Fruit fly (Drosophila melanogaster): Measurements from ENCODE around the gene sws.

dm6 chrX:7968215-7968799 is at the start of gene sws:
- TF ChIP-seq fru (GFP tag; optimal IDR thresholded peaks at IDR 0.05) (peak; percentile 39), OdsH (GFP tag; optimal IDR thresholded peaks at IDR 0.05) (peak; percentile 37), foxo (GFP tag; optimal IDR thresholded peaks at IDR 0.05) (peak in 1 of 2 experiments; percentile 61), psq (GFP tag; optimal IDR thresholded peaks at IDR 0.05) (peak; percentile 23), Myc (optimal IDR thresholded peaks at IDR 0.05) (no peak)
